Fruit fly (Drosophila melanogaster) whole organism, embryonic: ENCODE measurements around the gene Secp43.
A peak's percentile ranks its signal among the peaks of the same experiment; 100 is the strongest.

ENCODE experiments used
- BtbVII ChIP-seq: fragments of 200-800 bp; sonication (Bioruptor generic); optimal IDR thresholded peaks from 3 replicates; lab custom pipeline; 2017; ENCODE audit warnings: missing biosample characterization, mild to moderate bottlenecking, missing genetic modification characterization
- CG10274 ChIP-seq: fragments of 200-800 bp; sonication (Bioruptor generic); optimal IDR thresholded peaks from 3 replicates; lab custom pipeline; 2017; ENCODE audit warnings: missing biosample characterization, mild to moderate bottlenecking, missing genetic modification characterization
- CG12155 ChIP-seq: fragments of 200-800 bp; sonication (Bioruptor generic); optimal IDR thresholded peaks from 3 replicates; lab custom pipeline; 2016; ENCODE audit warnings: missing biosample characterization, missing genetic modification characterization
- CG14860 ChIP-seq: fragments of 200-800 bp; sonication (Bioruptor generic); IDR thresholded peaks from 3 replicates; pipeline ENCODE4 v1.3.6; 2022; ENCODE audit warnings: missing biosample characterization, missing genetic modification characterization; ENCODE audit not compliant: partially characterized antibody
- CG17361 ChIP-seq: fragments of 200-800 bp; sonication (Bioruptor generic); IDR thresholded peaks from 3 replicates; pipeline ENCODE4 v1.3.6; 2022; ENCODE audit warnings: missing biosample characterization, missing genetic modification characterization
- CG17802 ChIP-seq: fragments of 200-800 bp; sonication (Bioruptor generic); optimal IDR thresholded peaks from 2 replicates; lab custom pipeline; 2018; ENCODE audit warnings: missing biosample characterization, mild to moderate bottlenecking, missing genetic modification characterization, moderate library complexity
- CG17829 ChIP-seq: fragments of 200-800 bp; optimal IDR thresholded peaks from 2 replicates; lab custom pipeline; 2019; ENCODE audit warnings: missing biosample characterization, mild to moderate bottlenecking, missing genetic modification characterization, moderate library complexity
- CG18476 ChIP-seq: fragments of 200-800 bp; sonication (Bioruptor generic); optimal IDR thresholded peaks from 2 replicates; lab custom pipeline; 2016; ENCODE audit warnings: missing biosample characterization, mild to moderate bottlenecking, missing genetic modification characterization
- CG32767 ChIP-seq: fragments of 200-800 bp; sonication (Bioruptor generic); IDR thresholded peaks from 2 replicates; pipeline ENCODE4 v1.3.6; 2022; ENCODE audit warnings: missing biosample characterization, missing genetic modification characterization
- CG3281 ChIP-seq: fragments of 200-800 bp; sonication (Bioruptor generic); optimal IDR thresholded peaks from 3 replicates; lab custom pipeline; 2017; ENCODE audit warnings: missing biosample characterization, mild to moderate bottlenecking, missing genetic modification characterization
- CG3407 ChIP-seq: fragments of 200-800 bp; sonication (Bioruptor generic); optimal IDR thresholded peaks from 2 replicates; lab custom pipeline; 2018; ENCODE audit warnings: missing biosample characterization, mild to moderate bottlenecking, missing genetic modification characterization
- CG4820 ChIP-seq: fragments of 200-800 bp; sonication (Bioruptor generic); optimal IDR thresholded peaks from 3 replicates; lab custom pipeline; 2016; ENCODE audit warnings: missing biosample characterization, missing genetic modification characterization
- CG6765 ChIP-seq: fragments of 200-800 bp; sonication (Bioruptor generic); optimal IDR thresholded peaks from 3 replicates; lab custom pipeline; 2017; ENCODE audit warnings: missing biosample characterization, mild to moderate bottlenecking, missing genetic modification characterization
- CG6791 ChIP-seq: fragments of 200-800 bp; sonication (Bioruptor generic); IDR thresholded peaks from 3 replicates; pipeline ENCODE4 v1.3.6; 2022; ENCODE audit warnings: missing biosample characterization, missing genetic modification characterization; ENCODE audit not compliant: partially characterized antibody
- CG8089 ChIP-seq: fragments of 200-800 bp; sonication (Bioruptor generic); optimal IDR thresholded peaks from 3 replicates; lab custom pipeline; 2016; ENCODE audit warnings: missing biosample characterization, missing genetic modification characterization
- CG8478 ChIP-seq: fragments of >200 bp; optimal IDR thresholded peaks from 2 replicates; lab custom pipeline; 2018
- CG8944 ChIP-seq: fragments of 200-800 bp; sonication (Bioruptor generic); optimal IDR thresholded peaks from 3 replicates; lab custom pipeline; 2016; ENCODE audit warnings: missing biosample characterization, missing genetic modification characterization
- D19B ChIP-seq: fragments of 200-800 bp; sonication (Bioruptor generic); optimal IDR thresholded peaks from 2 replicates; lab custom pipeline; 2017; ENCODE audit warnings: missing biosample characterization, mild to moderate bottlenecking, missing genetic modification characterization
- Dip3 ChIP-seq: fragments of 200-800 bp; sonication (Bioruptor generic); optimal IDR thresholded peaks from 3 replicates; lab custom pipeline; 2016; ENCODE audit warnings: missing biosample characterization, missing genetic modification characterization
- Dll ChIP-seq: fragments of 200-800 bp; sonication (Bioruptor generic); IDR thresholded peaks from 4 replicates; pipeline ENCODE4 v1.3.6; 2022; ENCODE audit warnings: missing biosample characterization, missing genetic modification characterization; ENCODE audit not compliant: partially characterized antibody
- Doc2 ChIP-seq: fragments of 200-800 bp; sonication (Bioruptor generic); IDR thresholded peaks from 2 replicates; pipeline ENCODE4 v1.3.6; 2022; ENCODE audit warnings: missing biosample characterization, missing genetic modification characterization
- Fer2 ChIP-seq: fragments of 200-800 bp; sonication (Bioruptor generic); optimal IDR thresholded peaks from 2 replicates; lab custom pipeline; 2018; ENCODE audit warnings: missing biosample characterization, mild to moderate bottlenecking, missing genetic modification characterization, moderate library complexity
- Kr ChIP-seq: fragments of 200-800 bp; sonication (Bioruptor generic); optimal IDR thresholded peaks from 2 replicates; lab custom pipeline; 2017; ENCODE audit warnings: missing biosample characterization, mild to moderate bottlenecking, missing genetic modification characterization
- MTF-1 ChIP-seq: fragments of 200-800 bp; sonication (Bioruptor generic); optimal IDR thresholded peaks from 2 replicates; lab custom pipeline; 2018; ENCODE audit warnings: missing biosample characterization, mild to moderate bottlenecking, missing genetic modification characterization, borderline replicate concordance
- Opbp ChIP-seq: fragments of 200-800 bp; sonication (Bioruptor generic); IDR thresholded peaks from 3 replicates; pipeline ENCODE4 v1.3.6; 2022; ENCODE audit warnings: missing biosample characterization, missing genetic modification characterization; ENCODE audit not compliant: partially characterized antibody
- Ptx1 ChIP-seq: fragments of 200-800 bp; sonication (Bioruptor generic); IDR thresholded peaks from 2 replicates; pipeline ENCODE4 v1.3.6; 2022; ENCODE audit warnings: missing biosample characterization, missing genetic modification characterization
- Spps ChIP-seq: fragments of 200-800 bp; sonication (Bioruptor generic); optimal IDR thresholded peaks from 2 replicates; lab custom pipeline; 2018; ENCODE audit warnings: missing biosample characterization, mild to moderate bottlenecking, missing genetic modification characterization
- abd-A ChIP-seq: fragments of 200-800 bp; sonication (Bioruptor generic); optimal IDR thresholded peaks from 3 replicates; lab custom pipeline; 2019; ENCODE audit warnings: missing biosample characterization, mild to moderate bottlenecking, missing genetic modification characterization, moderate library complexity
- bbx ChIP-seq: fragments of 200-800 bp; sonication (Bioruptor generic); IDR thresholded peaks from 2 replicates; pipeline ENCODE4 v1.3.6; 2022; ENCODE audit warnings: missing biosample characterization, missing genetic modification characterization; ENCODE audit not compliant: partially characterized antibody
- br ChIP-seq: fragments of >200 bp; optimal IDR thresholded peaks from 2 replicates; lab custom pipeline; 2017
- cato ChIP-seq: fragments of 200-800 bp; sonication (Bioruptor generic); optimal IDR thresholded peaks from 2 replicates; lab custom pipeline; 2016; ENCODE audit warnings: missing biosample characterization, missing genetic modification characterization, borderline replicate concordance
- crp ChIP-seq, 2 experiments: fragments of 200-800 bp; sonication (Bioruptor generic); optimal IDR thresholded peaks; 2 replicates in 1 of 2; 3 replicates in 1 of 2; lab custom pipeline; 2017; ENCODE audit warnings: missing biosample characterization in 2 of 2, missing genetic modification characterization in 2 of 2, mild to moderate bottlenecking in 1 of 2, moderate library complexity in 1 of 2
- da ChIP-seq: fragments of 200-800 bp; sonication (Bioruptor generic); optimal IDR thresholded peaks from 2 replicates; lab custom pipeline; 2016; ENCODE audit warnings: missing biosample characterization, missing genetic modification characterization
- ems ChIP-seq: fragments of 200-800 bp; sonication (Bioruptor generic); optimal IDR thresholded peaks from 3 replicates; lab custom pipeline; 2016; ENCODE audit warnings: missing biosample characterization, missing genetic modification characterization
- fd96Cb ChIP-seq: fragments of 200-800 bp; sonication (Bioruptor generic); optimal IDR thresholded peaks from 2 replicates; lab custom pipeline; 2018; ENCODE audit warnings: missing biosample characterization, mild to moderate bottlenecking, missing genetic modification characterization, moderate library complexity
- her ChIP-seq: fragments of 200-800 bp; sonication (Bioruptor generic); optimal IDR thresholded peaks from 2 replicates; lab custom pipeline; 2016; ENCODE audit warnings: missing biosample characterization, missing genetic modification characterization
- kah ChIP-seq: fragments of 200-800 bp; sonication (Bioruptor generic); optimal IDR thresholded peaks from 2 replicates; lab custom pipeline; 2018; ENCODE audit warnings: missing biosample characterization, mild to moderate bottlenecking, missing genetic modification characterization
- odd ChIP-seq: fragments of 200-800 bp; sonication (Bioruptor generic); optimal IDR thresholded peaks from 2 replicates; lab custom pipeline; 2017; ENCODE audit warnings: missing biosample characterization, mild to moderate bottlenecking, missing genetic modification characterization
- pita ChIP-seq: fragments of 200-800 bp; sonication (Bioruptor generic); optimal IDR thresholded peaks from 2 replicates; lab custom pipeline; 2017; ENCODE audit warnings: missing biosample characterization, mild to moderate bottlenecking, missing genetic modification characterization
- sc ChIP-seq, 3 experiments: fragments of >200 bp in 2 of 3; fragments of 200-800 bp in 1 of 3; sonication (Bioruptor generic) in 1 of 3; optimal IDR thresholded peaks; 2 replicates in 2 of 3; 3 replicates in 1 of 3; lab custom pipeline; 2017; ENCODE audit warnings: mild to moderate bottlenecking in 1 of 3, missing biosample characterization in 1 of 3, missing genetic modification characterization in 1 of 3, missing genetic modification reagents in 1 of 3
- schlank ChIP-seq: fragments of 200-800 bp; sonication (Bioruptor generic); optimal IDR thresholded peaks from 2 replicates; lab custom pipeline; 2018; ENCODE audit warnings: missing biosample characterization, mild to moderate bottlenecking, missing genetic modification characterization
- seq ChIP-seq: fragments of 200-800 bp; sonication (Bioruptor generic); IDR thresholded peaks from 2 replicates; pipeline ENCODE4 v1.3.6; 2022; ENCODE audit warnings: missing biosample characterization, missing genetic modification characterization
- tgo ChIP-seq: fragments of 200-800 bp; sonication (Bioruptor generic); IDR thresholded peaks from 3 replicates; pipeline ENCODE4 v1.3.6; 2022; ENCODE audit warnings: missing biosample characterization, missing genetic modification characterization
- trem ChIP-seq: fragments of 200-800 bp; optimal IDR thresholded peaks from 3 replicates; lab custom pipeline; 2019; ENCODE audit warnings: missing biosample characterization, mild to moderate bottlenecking, missing genetic modification characterization, moderate library complexity
- unpg ChIP-seq: fragments of 200-800 bp; sonication (Bioruptor generic); optimal IDR thresholded peaks from 3 replicates; lab custom pipeline; 2018; ENCODE audit warnings: missing biosample characterization, mild to moderate bottlenecking, missing genetic modification characterization, moderate library complexity
- vfl ChIP-seq: fragments of 200-800 bp; sonication (Bioruptor generic); optimal IDR thresholded peaks from 2 replicates; lab custom pipeline; 2016; ENCODE audit warnings: missing biosample characterization, missing genetic modification characterization
- vnd ChIP-seq: fragments of 200-800 bp; sonication (Bioruptor generic); IDR thresholded peaks from 3 replicates; pipeline ENCODE4 v1.3.6; 2022; ENCODE audit warnings: missing biosample characterization, missing genetic modification characterization; ENCODE audit not compliant: partially characterized antibody

Secp43 gene

DNA sequence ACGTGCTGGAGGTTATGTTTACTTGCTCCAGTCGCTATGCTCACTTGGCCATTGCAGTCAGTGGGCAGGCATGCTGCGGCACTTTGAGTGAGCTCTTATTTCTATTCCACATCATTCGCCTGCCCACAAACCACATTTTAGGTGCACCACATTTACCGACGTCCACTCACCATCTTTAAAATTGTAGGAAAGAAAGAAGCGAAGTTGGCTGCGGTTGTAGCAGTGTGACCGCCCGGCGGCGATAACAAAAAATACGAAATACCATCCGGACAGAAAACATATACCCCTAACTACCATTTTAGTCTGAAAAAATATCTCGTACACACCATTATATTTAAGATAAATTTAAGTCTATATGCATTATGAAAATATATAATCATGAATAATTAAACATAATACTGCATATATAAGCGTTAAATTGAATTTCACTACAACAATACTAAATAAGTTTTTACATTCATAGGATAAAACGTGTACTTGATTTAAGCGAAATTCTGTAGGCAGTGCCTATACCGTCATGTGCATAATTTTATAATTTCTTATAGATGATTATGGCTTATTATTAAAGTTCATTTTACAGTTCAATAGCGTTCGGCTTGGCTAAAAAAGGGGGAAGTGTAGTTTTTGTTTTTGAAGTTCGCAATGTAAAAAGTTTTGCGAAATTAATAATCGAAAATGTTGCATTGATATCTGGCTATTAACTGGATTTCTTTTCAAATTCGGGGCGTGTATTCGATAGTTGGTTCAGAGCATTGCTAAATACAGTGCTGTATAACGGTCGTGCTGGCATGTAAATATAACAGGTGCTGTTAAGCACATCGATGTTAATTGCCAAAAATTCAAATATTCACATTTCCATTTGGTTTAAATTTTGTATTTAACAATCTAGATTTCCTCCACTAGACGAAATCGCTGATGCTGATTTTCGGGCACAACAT is 4.1 kb upstream of the Secp43 start, which contains the start of gene RpL27A (continued):
- TF ChIP-seq Doc2 (GFP tag; lab: Robert Waterston, UW) (no peak), CG8089 (peak; percentile 72), CG17829 (tag; lab: Kevin White, UChicago) (peak; percentile 60), CG18476 (peak; percentile 17), fd96Cb (peak; percentile 38), odd (peak; percentile 85), cato (GFP tag; lab: Kevin White, UChicago) (peak; percentile 31), Spps (tag; lab: Kevin White, UChicago) (peak; percentile 29), Fer2 (peak; percentile 30), CG6765 (GFP tag; lab: Kevin White, UChicago) (peak; percentile 84), CG12155 (peak; percentile 15), BtbVII (GFP tag; lab: Kevin White, UChicago) (peak; percentile 80), unpg (peak; percentile 68), CG14860 (GFP tag; lab: Robert Waterston, UW) (no peak), her (GFP tag; lab: Kevin White, UChicago) (peak; percentile 71), MTF-1 (GFP tag; lab: Kevin White, UChicago) (peak; percentile 92), tgo (GFP tag; lab: Robert Waterston, UW) (peak; percentile 69), schlank (tag; lab: Kevin White, UChicago) (peak; percentile 84), trem (tag; lab: Kevin White, UChicago) (peak; percentile 44), CG3407 (GFP tag; lab: Kevin White, UChicago) (peak; percentile 80), CG8944 (GFP tag; lab: Kevin White, UChicago) (peak; percentile 58), CG8478 (lab: Kevin White, UChicago) (no peak), CG6791 (GFP tag; lab: Robert Waterston, UW) (peak; percentile 53; the same call in 1 of the 3 replicates), CG3281 (GFP tag; lab: Kevin White, UChicago) (peak; percentile 81), crp (GFP tag; optimal IDR thresholded peaks at IDR 0.05; lab: Kevin White, UChicago) (peak in 1 of 2 experiments; percentile 39), sc (optimal IDR thresholded peaks at IDR 0.05; lab: Kevin White, UChicago) (no peak), sc (GFP tag; optimal IDR thresholded peaks at IDR 0.05; lab: Kevin White, UChicago) (peak; percentile 63), CG4820 (GFP tag; lab: Kevin White, UChicago) (peak; percentile 28), da (GFP tag; lab: Kevin White, UChicago) (peak; percentile 12), kah (peak; percentile 81), CG17361 (GFP tag; lab: Robert Waterston, UW) (peak; percentile 84), abd-A (tag; lab: Kevin White, UChicago) (no peak), br (lab: Kevin White, UChicago) (no peak), CG10274 (GFP tag; lab: Kevin White, UChicago) (peak; percentile 61), ems (peak; percentile 59), D19B (peak; percentile 47), pita (GFP tag; lab: Kevin White, UChicago) (peak; percentile 70), Dip3 (GFP tag; lab: Kevin White, UChicago) (peak; percentile 57), bbx (GFP tag; lab: Robert Waterston, UW) (peak; percentile 73), seq (GFP tag; lab: Robert Waterston, UW) (peak; percentile 69), Ptx1 (peak; percentile 65), Kr (no peak), CG32767 (no peak), vnd (GFP tag; lab: Robert Waterston, UW) (peak; percentile 47; the same call in 1 of the 3 replicates), Opbp (peak; percentile 100), Dll (peak; percentile 32; the same call in 1 of the 4 replicates), CG17802 (tag; lab: Kevin White, UChicago) (peak; percentile 82), vfl (GFP tag; lab: Kevin White, UChicago) (peak; percentile 45)
